Worm (Caenorhabditis elegans) whole organism, L4 larva: ENCODE measurements around the gene C43C3.4.

Experiments
- R02D3.7 ChIP-seq: fragments of 150-350 bp; sonication (generic microtip); optimal IDR thresholded peaks from 3 replicates; lab custom pipeline; 2014; ENCODE audit warnings: missing biosample characterization, missing genetic modification characterization
- Y105C5A.15 ChIP-seq: fragments of 200-800 bp; sonication (Bioruptor generic); IDR thresholded peaks from 2 replicates; pipeline ENCODE4 v1.3.6; 2022; ENCODE audit warnings: missing genetic modification characterization, missing compliant biosample characterization
- Y48G9A.11 ChIP-seq: fragments of 200-800 bp; sonication (Bioruptor generic); IDR thresholded peaks from 2 replicates; pipeline ENCODE4 v1.3.6; 2022; ENCODE audit warnings: missing genetic modification reagents, missing genetic modification characterization, missing compliant biosample characterization
- Y5F2A.4 ChIP-seq: fragments of 200-800 bp; sonication (Bioruptor generic); optimal IDR thresholded peaks from 2 replicates; lab custom pipeline; 2018; ENCODE audit warnings: mild to moderate bottlenecking, missing genetic modification characterization, missing compliant biosample characterization
- ZK337.2 ChIP-seq: fragments of 200-800 bp; sonication (Bioruptor generic); IDR thresholded peaks from 2 replicates; pipeline ENCODE4 v1.3.6; 2022; ENCODE audit warnings: missing genetic modification reagents, missing genetic modification characterization, missing compliant biosample characterization
- aha-1 ChIP-seq: fragments of 150-350 bp; peaks from one replicate; lab custom pipeline; 2014; ENCODE audit warnings: missing biosample characterization, missing genetic modification characterization
- aly-2 ChIP-seq: sonication (generic microtip); optimal IDR thresholded peaks from 2 replicates; lab custom pipeline; 2018; ENCODE audit warnings: missing biosample characterization, missing genetic modification characterization
- ama-1 ChIP-seq: fragments of 150-350 bp; optimal IDR thresholded peaks from 2 replicates; lab custom pipeline; 2014; ENCODE audit warnings: inconsistent platforms, mixed read lengths
- ceh-20 ChIP-seq: fragments of 200-800 bp; sonication (Bioruptor generic); IDR thresholded peaks from 2 replicates; pipeline ENCODE4 v1.3.6; 2022; ENCODE audit warnings: missing genetic modification reagents, missing genetic modification characterization, missing compliant biosample characterization
- ceh-82 ChIP-seq: sonication (generic microtip); optimal IDR thresholded peaks from 2 replicates; lab custom pipeline; 2017; ENCODE audit warnings: missing biosample characterization, missing genetic modification characterization
- ctbp-1 ChIP-seq: fragments of 200-800 bp; sonication (Bioruptor generic); IDR thresholded peaks from 2 replicates; pipeline ENCODE4 v1.3.6; 2022; ENCODE audit warnings: missing genetic modification reagents, missing genetic modification characterization, missing compliant biosample characterization
- daf-16 ChIP-seq, 3 experiments: sonication (generic microtip); optimal IDR thresholded peaks; 2 replicates each; lab custom pipeline; 2016 to 2017; ENCODE audit warnings: missing genetic modification characterization in 3 of 3, missing genetic modification reagents in 3 of 3, mild to moderate bottlenecking in 2 of 3, missing compliant biosample characterization in 2 of 3, missing biosample characterization in 1 of 3, moderate library complexity in 1 of 3
- dmd-8 ChIP-seq: fragments of 200-800 bp; sonication (Bioruptor generic); IDR thresholded peaks from 2 replicates; pipeline ENCODE4 v1.3.6; 2022; ENCODE audit warnings: missing genetic modification characterization, missing compliant biosample characterization
- dpl-1 ChIP-seq: fragments of 150-350 bp; optimal IDR thresholded peaks from 2 replicates; lab custom pipeline; 2014; ENCODE audit warnings: missing biosample characterization, missing genetic modification reagents, missing genetic modification characterization
- duxl-1 ChIP-seq: sonication (generic microtip); optimal IDR thresholded peaks from 2 replicates; lab custom pipeline; 2016; ENCODE audit warnings: mild to moderate bottlenecking, missing genetic modification characterization, moderate library complexity, missing compliant biosample characterization; ENCODE audit not compliant: poor library complexity
- dve-1 ChIP-seq: sonication (generic microtip); optimal IDR thresholded peaks from 2 replicates; lab custom pipeline; 2017; ENCODE audit warnings: antibody characterized with exemption, mild to moderate bottlenecking, missing genetic modification characterization, missing compliant biosample characterization; ENCODE audit not compliant: insufficient read depth
- hif-1 ChIP-seq, 2 experiments: sonication (generic microtip); optimal IDR thresholded peaks; 2 replicates each; lab custom pipeline; 2016 to 2017; ENCODE audit warnings: missing compliant biosample characterization in 2 of 2, missing genetic modification characterization in 2 of 2, missing genetic modification reagents in 2 of 2, missing genotype in 2 of 2, mild to moderate bottlenecking in 1 of 2
- hlh-11 ChIP-seq: fragments of 200-800 bp; sonication (Bioruptor generic); optimal IDR thresholded peaks from 2 replicates; lab custom pipeline; 2018; ENCODE audit warnings: mild to moderate bottlenecking, missing genetic modification characterization, missing compliant biosample characterization
- hlh-30 ChIP-seq: sonication (generic microtip); optimal IDR thresholded peaks from 2 replicates; lab custom pipeline; 2017; ENCODE audit warnings: antibody characterized with exemption, mild to moderate bottlenecking, missing genetic modification characterization, missing compliant biosample characterization; ENCODE audit not compliant: insufficient read depth
- lin-13 ChIP-seq: fragments of 150-350 bp; optimal IDR thresholded peaks from 2 replicates; lab custom pipeline; 2014; ENCODE audit warnings: missing biosample characterization, missing genetic modification reagents, missing genetic modification characterization
- lsy-2 ChIP-seq, 2 experiments: fragments of 150-350 bp in 1 of 2; sonication (generic microtip) in 1 of 2; optimal IDR thresholded peaks; 2 replicates each; lab custom pipeline; 2014 to 2017; ENCODE audit warnings: missing biosample characterization in 2 of 2, missing genetic modification characterization in 2 of 2
- madf-5 ChIP-seq, 2 experiments: fragments of 200-800 bp; sonication (Bioruptor generic); IDR thresholded peaks; 2 replicates each; pipeline ENCODE4 v1.3.6; 2022; ENCODE audit warnings: missing compliant biosample characterization in 2 of 2, missing genetic modification characterization in 2 of 2
- madf-9 ChIP-seq: fragments of 200-800 bp; sonication (Bioruptor generic); conservative IDR thresholded peaks from 2 replicates; pipeline ENCODE4 v1.3.6; 2022; ENCODE audit warnings: missing genetic modification reagents, missing genetic modification characterization, missing compliant biosample characterization
- mdl-1 ChIP-seq, 2 experiments: fragments of 150-350 bp in 1 of 2; sonication (generic microtip) in 1 of 2; optimal IDR thresholded peaks; 2 replicates each; lab custom pipeline; 2014 to 2017; ENCODE audit warnings: missing biosample characterization in 2 of 2, missing genetic modification characterization in 2 of 2
- mep-1 ChIP-seq: fragments of 150-350 bp; sonication (generic microtip); optimal IDR thresholded peaks from 3 replicates; lab custom pipeline; 2014; ENCODE audit warnings: missing biosample characterization, missing genetic modification characterization
- mes-2 ChIP-seq: sonication (generic microtip); optimal IDR thresholded peaks from 2 replicates; lab custom pipeline; 2016; ENCODE audit warnings: missing genotype, mild to moderate bottlenecking, missing genetic modification characterization, missing compliant biosample characterization; ENCODE audit not compliant: poor library complexity, severe bottlenecking
- mxl-2 ChIP-seq: fragments of 200-800 bp; sonication (Bioruptor generic); conservative IDR thresholded peaks from 2 replicates; pipeline ENCODE4 v1.3.6; 2022; ENCODE audit warnings: missing genetic modification reagents, missing genetic modification characterization, missing compliant biosample characterization
- mxl-3 ChIP-seq: fragments of 200-800 bp; sonication (Bioruptor generic); optimal IDR thresholded peaks from 2 replicates; lab custom pipeline; 2018; ENCODE audit warnings: mild to moderate bottlenecking, missing genetic modification characterization, missing compliant biosample characterization
- nhr-237 ChIP-seq: sonication (generic microtip); optimal IDR thresholded peaks from 2 replicates; lab custom pipeline; 2017; ENCODE audit warnings: missing biosample characterization, missing genetic modification characterization
- nhr-28 ChIP-seq: fragments of 150-350 bp; optimal IDR thresholded peaks from 2 replicates; lab custom pipeline; 2014; ENCODE audit warnings: missing biosample characterization, missing genetic modification characterization
- nhr-42 ChIP-seq: fragments of 200-800 bp; sonication (Bioruptor generic); IDR thresholded peaks from 2 replicates; pipeline ENCODE4 v1.3.6; 2022; ENCODE audit warnings: missing genetic modification characterization, missing compliant biosample characterization
- pqm-1 ChIP-seq: sonication (generic microtip); optimal IDR thresholded peaks from 2 replicates; lab custom pipeline; 2017; ENCODE audit warnings: missing biosample characterization, missing genetic modification characterization
- rbr-2 ChIP-seq: sonication (generic microtip); optimal IDR thresholded peaks from 2 replicates; lab custom pipeline; 2016; ENCODE audit warnings: missing genotype, missing genetic modification characterization, missing compliant biosample characterization
- saeg-2 ChIP-seq: fragments of 200-800 bp; sonication (Bioruptor generic); IDR thresholded peaks from 2 replicates; pipeline ENCODE4 v1.3.6; 2022; ENCODE audit warnings: missing genetic modification reagents, missing genetic modification characterization, missing compliant biosample characterization
- sdz-12 ChIP-seq: fragments of 200-800 bp; sonication (Bioruptor generic); optimal IDR thresholded peaks from 2 replicates; lab custom pipeline; 2018; ENCODE audit warnings: mild to moderate bottlenecking, missing genetic modification characterization, missing compliant biosample characterization
- skn-1 ChIP-seq: fragments of 150-350 bp; optimal IDR thresholded peaks from 2 replicates; lab custom pipeline; 2014; ENCODE audit warnings: missing biosample characterization, missing genetic modification characterization
- snpc-1.2 ChIP-seq: fragments of 200-800 bp; sonication (Bioruptor generic); IDR thresholded peaks from 2 replicates; pipeline ENCODE4 v1.3.6; 2022; ENCODE audit warnings: missing genetic modification reagents, missing genetic modification characterization, missing compliant biosample characterization
- spr-1 ChIP-seq: sonication (generic microtip); optimal IDR thresholded peaks from 2 replicates; lab custom pipeline; 2016; ENCODE audit warnings: mild to moderate bottlenecking, missing genetic modification characterization, missing compliant biosample characterization
- tra-1 ChIP-seq: fragments of 200-800 bp; sonication (Bioruptor generic); IDR thresholded peaks from 2 replicates; pipeline ENCODE4 v1.3.6; 2022; ENCODE audit warnings: missing genetic modification reagents, missing genetic modification characterization, missing compliant biosample characterization
- unc-39 ChIP-seq: sonication (generic microtip); optimal IDR thresholded peaks from 2 replicates; lab custom pipeline; 2017; ENCODE audit warnings: missing biosample characterization, missing genetic modification characterization
- unc-62 ChIP-seq, 3 experiments: fragments of 150-350 bp in 1 of 3; sonication (generic microtip); optimal IDR thresholded peaks in 2 of 3; peaks in 1 of 3; 1 replicate in 1 of 3; 2 replicates in 2 of 3; lab custom pipeline; 2014 to 2017; ENCODE audit warnings: missing biosample characterization in 3 of 3, missing genetic modification characterization in 3 of 3, missing genetic modification reagents in 3 of 3, missing genotype in 1 of 3
- zip-11 ChIP-seq: fragments of 200-800 bp; sonication (Bioruptor generic); IDR thresholded peaks from 2 replicates; pipeline ENCODE4 v1.3.6; 2022; ENCODE audit warnings: missing genetic modification characterization, missing compliant biosample characterization
- ztf-11 ChIP-seq: fragments of 150-350 bp; optimal IDR thresholded peaks from 2 replicates; lab custom pipeline; 2014; ENCODE audit warnings: missing biosample characterization, missing genetic modification characterization

Gene C43C3.4

DNA sequence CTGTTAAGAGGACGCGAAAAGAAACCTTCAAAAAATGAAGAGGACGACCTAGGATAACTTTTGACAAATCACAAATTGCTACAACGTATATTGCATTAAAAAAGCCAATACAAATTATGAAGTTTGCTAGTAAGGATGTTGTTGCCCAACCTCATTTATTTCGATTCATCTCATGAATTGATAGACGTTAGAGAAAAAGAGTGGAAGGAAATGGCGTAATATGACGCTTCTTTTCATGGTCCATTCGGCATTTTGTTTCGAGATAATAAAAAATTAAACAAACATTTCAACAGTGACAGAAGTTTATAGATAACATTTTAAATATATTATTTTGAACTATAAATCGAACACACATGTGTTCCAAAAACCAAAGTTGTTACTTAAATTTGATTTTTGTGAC, 33.8 kb downstream of the C43C3.4 start:
- TF ChIP-seq lsy-2 (tag; optimal IDR thresholded peaks at IDR 0.05; lab: Kevin White, UChicago) = peak in 1 of 2 experiments; percentile 0
- no peak for TF ChIP-seq spr-1 (tag; lab: Kevin White, UChicago)
- TF ChIP-seq, all 104 proteins: peak for 1

ce11 chrX:9638825-9639474, 35.7 kb downstream of the C43C3.4 start:
- TF ChIP-seq dve-1 (tag; lab: Kevin White, UChicago) (peak; percentile 47), nhr-42 (GFP tag; lab: Robert Waterston, UW) (0 out of 2 replicates have a peak, but pooled peaks have one; percentile 29), hif-1 (tag; optimal IDR thresholded peaks at IDR 0.05; lab: Kevin White, UChicago) (peak in 1 of 2 experiments; percentile 8), sdz-12 (GFP tag; lab: Kevin White, UChicago) (no peak), ctbp-1 (GFP tag; lab: Robert Waterston, UW) (no peak), ama-1 (no peak), Y5F2A.4 (GFP tag; lab: Kevin White, UChicago) (no peak), dmd-8 (GFP tag; lab: Robert Waterston, UW) (no peak), rbr-2 (tag; lab: Kevin White, UChicago) (no peak), nhr-28 (peak; percentile 60), pqm-1 (peak; percentile 48), hlh-11 (tag; lab: Kevin White, UChicago) (peak; percentile 42), hlh-30 (tag; lab: Kevin White, UChicago) (peak; percentile 71), zip-11 (GFP tag; lab: Robert Waterston, UW) (no peak), daf-16 (GFP tag; optimal IDR thresholded peaks at IDR 0.05; lab: Kevin White, UChicago) (no peak), daf-16 (tag; optimal IDR thresholded peaks at IDR 0.05; lab: Kevin White, UChicago) (peak; percentile 89), ztf-11 (tag; lab: Kevin White, UChicago) (no peak), unc-62 (GFP tag; optimal IDR thresholded peaks at IDR 0.05 in 1 of 2; lab: Kevin White, UChicago) (peak in 1 of 2 experiments; percentile 58), unc-62 (tag; optimal IDR thresholded peaks at IDR 0.05; lab: Kevin White, UChicago) (no peak), mep-1 (tag; lab: Kevin White, UChicago) (no peak), aha-1 (tag; lab: Kevin White, UChicago) (no peak), mdl-1 (tag; optimal IDR thresholded peaks at IDR 0.05; lab: Kevin White, UChicago) (peak in 1 of 2 experiments; percentile 32), lsy-2 (tag; optimal IDR thresholded peaks at IDR 0.05; lab: Kevin White, UChicago) (peak in 1 of 2 experiments; percentile 24), Y48G9A.11 (GFP tag; lab: Robert Waterston, UW) (no peak), nhr-237 (tag; lab: Kevin White, UChicago) (no peak), madf-9 (GFP tag; lab: Robert Waterston, UW) (no peak)

DNA sequence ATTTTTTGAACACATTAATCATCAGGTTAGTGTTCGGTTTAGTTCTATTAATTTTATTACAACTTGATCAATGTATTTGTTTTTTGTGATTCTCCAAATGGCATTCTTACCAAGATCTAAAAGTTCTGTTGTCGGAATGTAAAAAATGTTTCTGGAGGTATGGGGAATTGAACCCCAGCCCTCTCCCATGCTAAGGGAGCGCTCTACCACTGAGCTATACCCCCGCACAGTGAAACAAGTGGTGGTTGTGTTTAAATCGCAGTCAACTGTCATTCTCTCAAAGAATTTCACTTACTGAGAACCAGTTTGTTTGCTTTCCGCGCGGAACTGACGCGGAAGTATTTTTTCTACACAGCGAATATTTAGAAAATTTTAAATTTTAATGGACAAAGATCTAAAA, 37.0 kb downstream of the C43C3.4 start:
- TF ChIP-seq hif-1 (tag; optimal IDR thresholded peaks at IDR 0.05; lab: Kevin White, UChicago) (no peak), pqm-1 (no peak), unc-39 (tag; lab: Kevin White, UChicago) (no peak), Y105C5A.15 (0 out of 2 replicates have a peak, but pooled peaks have one; percentile 34), zip-11 (GFP tag; lab: Robert Waterston, UW) (peak; percentile 59; the same call in 1 of the 2 replicates), snpc-1.2 (GFP tag; lab: Robert Waterston, UW) (peak; percentile 89), aha-1 (tag; lab: Kevin White, UChicago) (peak; percentile 22), lin-13 (peak; percentile 1), ceh-82 (tag; lab: Kevin White, UChicago) (no peak), mxl-3 (GFP tag; lab: Kevin White, UChicago) (peak; percentile 41), ZK337.2 (GFP tag; lab: Robert Waterston, UW) (peak; percentile 72; the same call in 1 of the 2 replicates), dpl-1 (GFP tag; lab: Kevin White, UChicago) (peak; percentile 19), mep-1 (tag; lab: Kevin White, UChicago) (peak; percentile 60), mxl-2 (GFP tag; lab: Robert Waterston, UW) (peak; percentile 77), Y48G9A.11 (GFP tag; lab: Robert Waterston, UW) (peak; percentile 79), ceh-20 (GFP tag; lab: Robert Waterston, UW) (peak; percentile 60; the same call in 1 of the 2 replicates), skn-1 (no peak), aly-2 (tag; lab: Kevin White, UChicago) (no peak), saeg-2 (peak; percentile 76; the same call in 1 of the 2 replicates), hlh-11 (tag; lab: Kevin White, UChicago) (peak; percentile 5), madf-5 (GFP tag; IDR thresholded peaks at IDR 0.05; lab: Robert Waterston, UW) (peak; percentile 86 to 87; a peak in 2 of 4 replicates), duxl-1 (peak; percentile 61), mes-2 (peak; percentile 85), tra-1 (GFP tag; lab: Robert Waterston, UW) (peak; percentile 90), R02D3.7 (tag; lab: Kevin White, UChicago) (no peak), daf-16 (GFP tag; optimal IDR thresholded peaks at IDR 0.05; lab: Kevin White, UChicago) (peak; percentile 58 to 91), daf-16 (tag; optimal IDR thresholded peaks at IDR 0.05; lab: Kevin White, UChicago) (peak; percentile 30)
